Worm (Caenorhabditis elegans): ENCODE results near the gene srp-1.

Gene srp-1

ce11 chrV:804485-804884 lies 51.4 kb downstream of the srp-1 start, which contains the start of gene nhr-270:
Gene nhr-270, minus strand, starts transcription at chrV:804741.
- TF ChIP-seq W03F9.2 (tag; optimal IDR thresholded peaks at IDR 0.05), result no peak
- TF ChIP-seq dao-5 (tag; optimal IDR thresholded peaks at IDR 0.05), result no peak
- TF ChIP-seq him-1 (tag; optimal IDR thresholded peaks at IDR 0.05), result no peak

Measured in whole organism, L4/young adult.